Worm (Caenorhabditis elegans) whole organism, L4 larva: ENCODE results near the gene erfa-3.

Experiments used
- ZK337.2 ChIP-seq: fragments of 200-800 bp; sonication (Bioruptor generic); IDR thresholded peaks from 2 replicates; pipeline ENCODE4 v1.3.6; 2022; ENCODE audit warnings: missing genetic modification reagents, missing genetic modification characterization, missing compliant biosample characterization
- aly-2 ChIP-seq: sonication (generic microtip); optimal IDR thresholded peaks from 2 replicates; lab custom pipeline; 2018; ENCODE audit warnings: missing biosample characterization, missing genetic modification characterization
- ces-1 ChIP-seq: fragments of 150-350 bp; sonication (generic microtip); optimal IDR thresholded peaks from 4 replicates; lab custom pipeline; 2014; ENCODE audit warnings: missing biosample characterization, missing genetic modification reagents, missing genetic modification characterization
- fkh-10 ChIP-seq: fragments of 150-350 bp; optimal IDR thresholded peaks from 2 replicates; lab custom pipeline; 2014; ENCODE audit warnings: missing biosample characterization, missing genetic modification reagents, missing genetic modification characterization
- lin-29 ChIP-seq: fragments of 200-800 bp; sonication (Bioruptor generic); IDR thresholded peaks from 2 replicates; pipeline ENCODE4 v1.3.6; 2022; ENCODE audit warnings: missing genetic modification reagents, missing genetic modification characterization, missing compliant biosample characterization
- nhr-25 ChIP-seq: sonication (generic microtip); optimal IDR thresholded peaks from 2 replicates; lab custom pipeline; 2017; ENCODE audit warnings: missing genetic modification characterization, mild to moderate bottlenecking, missing compliant biosample characterization, antibody characterized with exemption, moderate library complexity, borderline replicate concordance; ENCODE audit not compliant: insufficient read depth
- nhr-77 ChIP-seq: fragments of 150-350 bp; optimal IDR thresholded peaks from 2 replicates; lab custom pipeline; 2014; ENCODE audit warnings: missing biosample characterization, missing genetic modification characterization
- pqm-1 ChIP-seq: sonication (generic microtip); optimal IDR thresholded peaks from 2 replicates; lab custom pipeline; 2017; ENCODE audit warnings: missing biosample characterization, missing genetic modification characterization
- skn-1 ChIP-seq: fragments of 150-350 bp; optimal IDR thresholded peaks from 2 replicates; lab custom pipeline; 2014; ENCODE audit warnings: missing biosample characterization, missing genetic modification characterization
- snpc-4 ChIP-seq: fragments of 150-350 bp; optimal IDR thresholded peaks from 2 replicates; lab custom pipeline; 2014; ENCODE audit warnings: missing biosample characterization, missing genetic modification characterization
- ztf-11 ChIP-seq: fragments of 150-350 bp; optimal IDR thresholded peaks from 2 replicates; lab custom pipeline; 2014; ENCODE audit warnings: missing biosample characterization, missing genetic modification characterization

DNA sequence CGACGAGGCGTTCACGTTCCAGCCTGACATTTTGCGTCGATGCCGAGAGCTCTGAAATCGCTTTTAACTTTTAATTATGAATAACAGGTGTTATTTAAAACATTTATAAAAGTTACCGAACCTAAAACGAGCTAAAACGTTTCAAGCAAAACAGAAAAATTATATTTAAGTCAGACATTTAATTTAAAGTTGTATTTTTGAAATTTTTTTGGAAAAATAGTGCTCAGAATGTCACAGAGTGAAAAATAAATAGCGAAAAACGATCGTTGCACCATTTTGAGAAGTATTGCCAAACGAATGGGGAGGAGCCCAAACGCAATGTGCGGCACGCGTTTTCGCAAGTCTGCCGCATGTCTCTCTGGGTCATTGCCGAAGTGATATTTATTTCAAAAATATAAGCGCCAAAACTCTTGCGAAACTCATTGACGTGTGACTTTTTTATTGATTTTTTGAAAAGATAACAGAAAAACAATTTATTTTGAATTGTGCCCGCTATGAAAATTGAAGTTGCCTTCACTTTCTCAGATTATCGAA, at the start of gene erfa-3:
- no peak for TF ChIP-seq ces-1
- TF ChIP-seq lin-29 (GFP tag; lab: Robert Waterston, UW): no peak
- no peak for TF ChIP-seq ztf-11
- no peak for TF ChIP-seq pqm-1 (tag; lab: Kevin White, UChicago)
- no peak for TF ChIP-seq skn-1
- TF ChIP-seq aly-2: no peak
- TF ChIP-seq ZK337.2 (GFP tag; lab: Robert Waterston, UW): no peak
- TF ChIP-seq nhr-77 (tag; lab: Kevin White, UChicago): no peak
- no peak for TF ChIP-seq snpc-4 (tag; lab: Kevin White, UChicago)
- peak; percentile 2 for TF ChIP-seq nhr-25
- no peak for TF ChIP-seq fkh-10 (GFP tag; lab: Kevin White, UChicago)
